Worm (Caenorhabditis elegans) whole organism, midembryonic: ENCODE data around the gene isp-1.

Source experiments
- T22C8.4 ChIP-seq: fragments of 200-800 bp; sonication (Bioruptor generic); IDR thresholded peaks from 2 replicates; pipeline ENCODE4 v1.3.6; 2022; ENCODE audit warnings: missing genetic modification characterization, missing compliant biosample characterization
- cog-1 ChIP-seq: sonication (generic microtip); optimal IDR thresholded peaks from 2 replicates; lab custom pipeline; 2016; ENCODE audit warnings: missing genetic modification characterization, missing compliant biosample characterization
- flt-1 ChIP-seq: fragments of 200-800 bp; sonication (Bioruptor generic); IDR thresholded peaks from 2 replicates; pipeline ENCODE4 v1.3.6; 2022; ENCODE audit warnings: missing genetic modification characterization, missing compliant biosample characterization
- med-1 ChIP-seq: sonication (generic microtip); optimal IDR thresholded peaks from 2 replicates; lab custom pipeline; 2017; ENCODE audit warnings: missing genetic modification characterization, mild to moderate bottlenecking, missing compliant biosample characterization, antibody characterized with exemption, missing genetic modification reagents; ENCODE audit not compliant: insufficient read depth
- ztf-23 ChIP-seq: fragments of 200-800 bp; sonication (Bioruptor generic); IDR thresholded peaks from 2 replicates; pipeline ENCODE4 v1.3.6; 2022; ENCODE audit warnings: missing genetic modification reagents, missing genetic modification characterization, missing compliant biosample characterization

- TF ChIP-seq T22C8.4 (no peak), cog-1 (tag; lab: Kevin White, UChicago) (no peak), med-1 (no peak), flt-1 (GFP tag; lab: Robert Waterston, UW) (no peak), ztf-23 (GFP tag; lab: Robert Waterston, UW) (no peak)
Measured at ce11 chrIV:8154966-8155365, 19.1 kb upstream of the isp-1 start.
